Fruit fly (Drosophila melanogaster) whole organism, embryonic: ENCODE measurements around the gene sky.
A peak's percentile ranks its signal among the peaks of the same experiment; 100 is the strongest.

Source experiments
- B-H1 ChIP-seq: fragments of 200-800 bp; sonication (Bioruptor generic); IDR thresholded peaks from 3 replicates; pipeline ENCODE4 v1.3.6; 2022; ENCODE audit warnings: missing biosample characterization, missing genetic modification characterization
- CG10321 ChIP-seq: fragments of 200-800 bp; sonication (Bioruptor generic); IDR thresholded peaks from 2 replicates; pipeline ENCODE4 v1.3.6; 2022; ENCODE audit warnings: missing biosample characterization, missing genetic modification characterization
- CG11093 ChIP-seq: fragments of 200-800 bp; sonication (Bioruptor generic); IDR thresholded peaks from 3 replicates; pipeline ENCODE4 v1.3.6; 2022; ENCODE audit warnings: missing biosample characterization, missing genetic modification characterization
- CG12071 ChIP-seq: fragments of 200-800 bp; sonication (Bioruptor generic); optimal IDR thresholded peaks from 3 replicates; lab custom pipeline; 2018; ENCODE audit warnings: missing biosample characterization, mild to moderate bottlenecking, missing genetic modification characterization
- CG1233 ChIP-seq: fragments of 200-800 bp; sonication (Bioruptor generic); optimal IDR thresholded peaks from 4 replicates; lab custom pipeline; 2018; ENCODE audit warnings: missing biosample characterization, mild to moderate bottlenecking, missing genetic modification characterization
- CG13296 ChIP-seq: fragments of 200-800 bp; sonication (Bioruptor generic); optimal IDR thresholded peaks from 3 replicates; lab custom pipeline; 2018; ENCODE audit warnings: missing biosample characterization, mild to moderate bottlenecking, missing genetic modification characterization
- CG13894 ChIP-seq: fragments of 200-800 bp; sonication (Bioruptor generic); optimal IDR thresholded peaks from 3 replicates; lab custom pipeline; 2018; ENCODE audit warnings: missing biosample characterization, mild to moderate bottlenecking, missing genetic modification characterization, moderate library complexity
- CG16813 ChIP-seq: fragments of 200-800 bp; sonication (Bioruptor generic); IDR thresholded peaks from 3 replicates; pipeline ENCODE4 v1.3.6; 2022; ENCODE audit warnings: missing biosample characterization, missing genetic modification characterization; ENCODE audit not compliant: partially characterized antibody
- CG17328 ChIP-seq: fragments of 200-800 bp; sonication (Bioruptor generic); IDR thresholded peaks from 2 replicates; pipeline ENCODE4 v1.3.6; 2022; ENCODE audit warnings: missing biosample characterization, missing genetic modification characterization
- CG17568 ChIP-seq: fragments of 200-800 bp; sonication (Bioruptor generic); optimal IDR thresholded peaks from 2 replicates; lab custom pipeline; 2018; ENCODE audit warnings: missing biosample characterization, mild to moderate bottlenecking, missing genetic modification characterization, moderate library complexity
- CG17612 ChIP-seq: fragments of 200-800 bp; sonication (Bioruptor generic); IDR thresholded peaks from 2 replicates; pipeline ENCODE4 v1.3.6; 2022; ENCODE audit warnings: missing biosample characterization, missing genetic modification characterization
- CG2199 ChIP-seq: fragments of 200-800 bp; sonication (Bioruptor generic); IDR thresholded peaks from 3 replicates; pipeline ENCODE4 v1.3.6; 2022; ENCODE audit warnings: missing biosample characterization, missing genetic modification characterization
- CG2678 ChIP-seq: fragments of 200-800 bp; sonication (Bioruptor generic); optimal IDR thresholded peaks from 3 replicates; lab custom pipeline; 2019; ENCODE audit warnings: missing biosample characterization, mild to moderate bottlenecking, missing genetic modification characterization, moderate library complexity
- CG32767 ChIP-seq: fragments of 200-800 bp; sonication (Bioruptor generic); IDR thresholded peaks from 2 replicates; pipeline ENCODE4 v1.3.6; 2022; ENCODE audit warnings: missing biosample characterization, missing genetic modification characterization
- CG34224 ChIP-seq: fragments of 200-800 bp; sonication (Bioruptor generic); IDR thresholded peaks from 3 replicates; pipeline ENCODE4 v1.3.6; 2022; ENCODE audit warnings: missing biosample characterization, missing genetic modification characterization; ENCODE audit not compliant: partially characterized antibody
- CG3847 ChIP-seq: fragments of 200-800 bp; sonication (Bioruptor generic); IDR thresholded peaks from 2 replicates; pipeline ENCODE4 v1.3.6; 2022; ENCODE audit warnings: missing biosample characterization, missing genetic modification characterization
- CG6854 ChIP-seq: fragments of 200-800 bp; sonication (Bioruptor generic); optimal IDR thresholded peaks from 3 replicates; lab custom pipeline; 2017; ENCODE audit warnings: missing biosample characterization, mild to moderate bottlenecking, missing genetic modification characterization
- CG7372 ChIP-seq: fragments of 200-800 bp; sonication (Bioruptor generic); IDR thresholded peaks from 2 replicates; pipeline ENCODE4 v1.3.6; 2022; ENCODE audit warnings: missing biosample characterization, missing genetic modification characterization
- CG7963 ChIP-seq: fragments of 200-800 bp; sonication (Bioruptor generic); IDR thresholded peaks from 3 replicates; pipeline ENCODE4 v1.3.6; 2022; ENCODE audit warnings: missing biosample characterization, missing genetic modification characterization; ENCODE audit not compliant: partially characterized antibody
- Fer1 ChIP-seq: fragments of 200-800 bp; sonication (Bioruptor generic); optimal IDR thresholded peaks from 2 replicates; lab custom pipeline; 2017; ENCODE audit warnings: missing biosample characterization, mild to moderate bottlenecking, missing genetic modification characterization
- Fer3 ChIP-seq: fragments of 200-800 bp; sonication (Bioruptor generic); optimal IDR thresholded peaks from 2 replicates; lab custom pipeline; 2018; ENCODE audit warnings: missing biosample characterization, mild to moderate bottlenecking, missing genetic modification characterization, moderate library complexity
- H2.0 ChIP-seq: fragments of 200-800 bp; sonication (Bioruptor generic); IDR thresholded peaks from 2 replicates; pipeline ENCODE4 v1.3.6; 2022; ENCODE audit warnings: missing biosample characterization, missing genetic modification characterization
- Max ChIP-seq: fragments of 200-800 bp; sonication (Bioruptor generic); optimal IDR thresholded peaks from 2 replicates; lab custom pipeline; 2016; ENCODE audit warnings: missing biosample characterization, mild to moderate bottlenecking, missing genetic modification characterization
- Meics ChIP-seq: fragments of 200-800 bp; sonication (Bioruptor generic); optimal IDR thresholded peaks from 2 replicates; lab custom pipeline; 2017; ENCODE audit warnings: missing biosample characterization, mild to moderate bottlenecking, missing genetic modification characterization
- Myb ChIP-seq: fragments of 200-800 bp; sonication (Bioruptor generic); optimal IDR thresholded peaks from 2 replicates; lab custom pipeline; 2016; ENCODE audit warnings: missing biosample characterization, missing genetic modification characterization
- Nf-YA ChIP-seq: fragments of 200-800 bp; sonication (Bioruptor generic); IDR thresholded peaks from 2 replicates; pipeline ENCODE4 v1.3.6; 2022; ENCODE audit warnings: missing biosample characterization, missing genetic modification characterization
- Ptx1 ChIP-seq: fragments of 200-800 bp; sonication (Bioruptor generic); IDR thresholded peaks from 2 replicates; pipeline ENCODE4 v1.3.6; 2022; ENCODE audit warnings: missing biosample characterization, missing genetic modification characterization
- Sry-β ChIP-seq: fragments of 200-800 bp; sonication (Bioruptor generic); optimal IDR thresholded peaks from 2 replicates; lab custom pipeline; 2018; ENCODE audit warnings: missing biosample characterization, mild to moderate bottlenecking, missing genetic modification characterization, moderate library complexity
- YL-1 ChIP-seq: fragments of 200-800 bp; sonication (Bioruptor generic); optimal IDR thresholded peaks from 3 replicates; lab custom pipeline; 2017; ENCODE audit warnings: missing biosample characterization, mild to moderate bottlenecking, missing genetic modification characterization
- abd-A ChIP-seq: fragments of 200-800 bp; sonication (Bioruptor generic); optimal IDR thresholded peaks from 3 replicates; lab custom pipeline; 2019; ENCODE audit warnings: missing biosample characterization, mild to moderate bottlenecking, missing genetic modification characterization, moderate library complexity
- ato ChIP-seq: fragments of 200-800 bp; sonication (Bioruptor generic); IDR thresholded peaks from 2 replicates; pipeline ENCODE4 v1.3.6; 2022; ENCODE audit warnings: missing biosample characterization, missing genetic modification characterization; ENCODE audit not compliant: partially characterized antibody
- crol ChIP-seq: fragments of 200-800 bp; sonication (Bioruptor generic); IDR thresholded peaks from 2 replicates; pipeline ENCODE4 v1.3.6; 2022; ENCODE audit warnings: missing biosample characterization, missing genetic modification characterization
- crp ChIP-seq, 2 experiments: fragments of 200-800 bp; sonication (Bioruptor generic); optimal IDR thresholded peaks; 2 replicates in 1 of 2; 3 replicates in 1 of 2; lab custom pipeline; 2017; ENCODE audit warnings: missing biosample characterization in 2 of 2, missing genetic modification characterization in 2 of 2, mild to moderate bottlenecking in 1 of 2, moderate library complexity in 1 of 2
- danr ChIP-seq: fragments of 200-800 bp; sonication (Bioruptor generic); IDR thresholded peaks from 2 replicates; pipeline ENCODE4 v1.3.6; 2022; ENCODE audit warnings: missing biosample characterization, missing genetic modification characterization
- dati ChIP-seq: fragments of 200-800 bp; sonication (Bioruptor generic); IDR thresholded peaks from 2 replicates; pipeline ENCODE4 v1.3.6; 2022; ENCODE audit warnings: missing biosample characterization, missing genetic modification characterization
- dm ChIP-seq: fragments of 200-800 bp; sonication (Bioruptor generic); optimal IDR thresholded peaks from 3 replicates; lab custom pipeline; 2016; ENCODE audit warnings: missing biosample characterization, missing genetic modification characterization
- dmrt11E ChIP-seq: fragments of 200-800 bp; sonication (Bioruptor generic); optimal IDR thresholded peaks from 3 replicates; lab custom pipeline; 2018; ENCODE audit warnings: missing biosample characterization, mild to moderate bottlenecking, missing genetic modification characterization, moderate library complexity
- dpn ChIP-seq, 2 experiments: fragments of 200-800 bp; sonication (Bioruptor generic); optimal IDR thresholded peaks; 3 replicates each; lab custom pipeline; 2016; ENCODE audit warnings: missing biosample characterization in 2 of 2, missing genetic modification characterization in 2 of 2
- esg ChIP-seq: fragments of 200-800 bp; sonication (Bioruptor generic); conservative IDR thresholded peaks from 2 replicates; pipeline ENCODE4 v1.3.6; 2022; ENCODE audit warnings: missing biosample characterization, missing genetic modification characterization
- gt ChIP-seq: fragments of 200-800 bp; sonication (Bioruptor generic); IDR thresholded peaks from 2 replicates; pipeline ENCODE4 v1.3.6; 2022; ENCODE audit warnings: missing biosample characterization, missing genetic modification characterization
- mld ChIP-seq: fragments of 200-800 bp; sonication (Bioruptor generic); IDR thresholded peaks from 3 replicates; pipeline ENCODE4 v1.3.6; 2022; ENCODE audit warnings: missing biosample characterization, missing genetic modification characterization; ENCODE audit not compliant: partially characterized antibody
- peb ChIP-seq: fragments of 200-800 bp; sonication (Bioruptor generic); IDR thresholded peaks from 2 replicates; pipeline ENCODE4 v1.3.6; 2022; ENCODE audit warnings: missing biosample characterization, missing genetic modification characterization
- run ChIP-seq: fragments of 200-800 bp; sonication (Bioruptor generic); optimal IDR thresholded peaks from 3 replicates; lab custom pipeline; 2018; ENCODE audit warnings: missing biosample characterization, mild to moderate bottlenecking, missing genetic modification characterization
- slbo ChIP-seq: fragments of 200-800 bp; sonication (Bioruptor generic); IDR thresholded peaks from 2 replicates; pipeline ENCODE4 v1.3.6; 2022; ENCODE audit warnings: missing biosample characterization, missing genetic modification characterization
- slou ChIP-seq: fragments of 200-800 bp; sonication (Bioruptor generic); optimal IDR thresholded peaks from 3 replicates; lab custom pipeline; 2016; ENCODE audit warnings: missing biosample characterization, missing genetic modification characterization
- tap ChIP-seq: fragments of 200-800 bp; optimal IDR thresholded peaks from 3 replicates; lab custom pipeline; 2019; ENCODE audit warnings: missing biosample characterization, mild to moderate bottlenecking, missing genetic modification characterization, moderate library complexity
- trem ChIP-seq: fragments of 200-800 bp; optimal IDR thresholded peaks from 3 replicates; lab custom pipeline; 2019; ENCODE audit warnings: missing biosample characterization, mild to moderate bottlenecking, missing genetic modification characterization, moderate library complexity
- vnd ChIP-seq: fragments of 200-800 bp; sonication (Bioruptor generic); IDR thresholded peaks from 3 replicates; pipeline ENCODE4 v1.3.6; 2022; ENCODE audit warnings: missing biosample characterization, missing genetic modification characterization; ENCODE audit not compliant: partially characterized antibody
- z ChIP-seq: fragments of 200-800 bp; sonication (Bioruptor generic); IDR thresholded peaks from 3 replicates; pipeline ENCODE4 v1.3.6; 2022; ENCODE audit warnings: missing biosample characterization, missing genetic modification characterization

sky gene

dm6 chr2L:20881353-20882079, 37.2 kb downstream of the sky start (continued):
- no peak for TF ChIP-seq ato
- TF ChIP-seq CG17568: no peak
- peak; percentile 73 for TF ChIP-seq Meics (GFP tag; lab: Kevin White, UChicago)
- no peak for TF ChIP-seq CG2199 (GFP tag; lab: Robert Waterston, UW)
- no peak for TF ChIP-seq CG16813 (GFP tag; lab: Robert Waterston, UW)
- TF ChIP-seq Max: peak; percentile 20
- no peak for TF ChIP-seq gt (GFP tag; lab: Robert Waterston, UW)
- TF ChIP-seq CG7963 (GFP tag; lab: Robert Waterston, UW): no peak
- TF ChIP-seq dmrt11E (tag; lab: Kevin White, UChicago): no peak
- no peak for TF ChIP-seq mld (GFP tag; lab: Robert Waterston, UW)
- 0 out of 2 replicates have a peak, but pooled peaks have one; percentile 25 for TF ChIP-seq Nf-YA (GFP tag; lab: Robert Waterston, UW)
- TF ChIP-seq Fer1 (GFP tag; lab: Kevin White, UChicago): peak; percentile 51
- TF ChIP-seq vnd (GFP tag; lab: Robert Waterston, UW): no peak
- TF ChIP-seq peb (GFP tag; lab: Robert Waterston, UW): no peak
- no peak for TF ChIP-seq trem (tag; lab: Kevin White, UChicago)
- TF ChIP-seq Fer3: peak; percentile 70
- peak; percentile 91 for TF ChIP-seq slbo
- peak; percentile 50 to 59 for TF ChIP-seq dpn (GFP tag; optimal IDR thresholded peaks at IDR 0.05; lab: Kevin White, UChicago)
- TF ChIP-seq crp (GFP tag; optimal IDR thresholded peaks at IDR 0.05; lab: Kevin White, UChicago): no peak
- no peak for TF ChIP-seq crol (GFP tag; lab: Robert Waterston, UW)
- TF ChIP-seq CG2678 (tag; lab: Kevin White, UChicago): peak; percentile 69
- TF ChIP-seq dm (GFP tag; lab: Kevin White, UChicago): no peak
- no peak for TF ChIP-seq tap (tag; lab: Kevin White, UChicago)
- 0 out of 2 replicates have a peak, but pooled peaks have one; percentile 17 for TF ChIP-seq dati (GFP tag; lab: Robert Waterston, UW)
- no peak for TF ChIP-seq YL-1 (GFP tag; lab: Kevin White, UChicago)
- TF ChIP-seq CG13296 (GFP tag; lab: Kevin White, UChicago): peak; percentile 35
- TF ChIP-seq run (tag; lab: Kevin White, UChicago): no peak
- no peak for TF ChIP-seq Sry-β (GFP tag; lab: Kevin White, UChicago)
- no peak for TF ChIP-seq CG32767 (GFP tag; lab: Robert Waterston, UW)
- TF ChIP-seq CG12071 (GFP tag; lab: Kevin White, UChicago): no peak
- TF ChIP-seq CG11093: peak; percentile 45; the same call in 1 of the 3 replicates
- no peak for TF ChIP-seq CG1233 (GFP tag; lab: Kevin White, UChicago)
- no peak for TF ChIP-seq CG34224 (GFP tag; lab: Robert Waterston, UW)
- TF ChIP-seq CG13894: peak; percentile 59
- no peak for TF ChIP-seq danr (GFP tag; lab: Robert Waterston, UW)
- TF ChIP-seq z: no peak
- no peak for TF ChIP-seq CG6854 (GFP tag; lab: Kevin White, UChicago)
- no peak for TF ChIP-seq H2.0 (GFP tag; lab: Robert Waterston, UW)
- no peak for TF ChIP-seq abd-A (tag; lab: Kevin White, UChicago)
- peak; percentile 30; the same call in 1 of the 2 replicates for TF ChIP-seq CG17612
- peak; percentile 49; the same call in 1 of the 3 replicates for TF ChIP-seq B-H1
- no peak for TF ChIP-seq CG10321 (GFP tag; lab: Robert Waterston, UW)
- no peak for TF ChIP-seq CG7372 (GFP tag; lab: Robert Waterston, UW)
- peak; percentile 48 for TF ChIP-seq CG17328 (GFP tag; lab: Robert Waterston, UW)
- peak; percentile 61 for TF ChIP-seq CG3847
- peak; percentile 44 for TF ChIP-seq Myb
- TF ChIP-seq Ptx1: peak; percentile 58
- peak; percentile 52 for TF ChIP-seq esg (GFP tag; lab: Robert Waterston, UW)
- TF ChIP-seq slou (GFP tag; lab: Kevin White, UChicago): no peak
